Fruit fly (Drosophila melanogaster): ENCODE results near the gene CG18809.
A peak's percentile ranks its signal among the peaks of the same experiment; 100 is the strongest.

Gene CG18809

DNA sequence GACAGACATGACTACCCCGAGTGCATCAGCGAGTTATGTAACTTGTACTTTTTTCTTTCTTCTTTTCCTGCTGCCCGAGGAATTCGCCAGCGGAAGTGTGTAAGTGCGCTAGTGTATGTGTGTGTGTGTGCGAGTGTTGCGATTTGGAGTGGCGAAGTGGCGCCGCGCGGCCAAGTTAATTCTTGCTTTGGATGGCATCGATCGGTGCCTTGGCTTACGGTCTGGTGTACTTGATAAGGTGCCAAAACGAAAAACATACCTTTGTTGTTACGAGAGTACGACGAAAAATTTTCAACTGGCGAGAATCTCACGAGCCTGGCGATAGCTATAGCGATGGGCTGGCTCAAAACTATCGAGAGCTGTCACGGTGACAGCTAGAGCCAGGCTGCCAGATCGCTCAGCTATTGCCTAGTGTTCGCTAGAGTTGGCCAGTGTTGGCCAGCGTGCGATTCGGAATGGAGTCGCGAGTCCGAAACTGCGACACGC, at the start of gene CG18809, which contains the start of the genes COX6B, CG33932 and Rpp20:
TSS of gene CG18809 (minus strand) at position 333 of the 486 bp plus-strand sequence.
TSS of gene COX6B (minus strand) at position 333 of the 486 bp plus-strand sequence.
TSS of gene CG33932 (plus strand) at position 429 of the 486 bp plus-strand sequence.
TSS of gene Rpp20 (plus strand) at position 429 of the 486 bp plus-strand sequence.
- peak; percentile 47 for TF ChIP-seq noc (tag; optimal IDR thresholded peaks at IDR 0.05)

DNA sequence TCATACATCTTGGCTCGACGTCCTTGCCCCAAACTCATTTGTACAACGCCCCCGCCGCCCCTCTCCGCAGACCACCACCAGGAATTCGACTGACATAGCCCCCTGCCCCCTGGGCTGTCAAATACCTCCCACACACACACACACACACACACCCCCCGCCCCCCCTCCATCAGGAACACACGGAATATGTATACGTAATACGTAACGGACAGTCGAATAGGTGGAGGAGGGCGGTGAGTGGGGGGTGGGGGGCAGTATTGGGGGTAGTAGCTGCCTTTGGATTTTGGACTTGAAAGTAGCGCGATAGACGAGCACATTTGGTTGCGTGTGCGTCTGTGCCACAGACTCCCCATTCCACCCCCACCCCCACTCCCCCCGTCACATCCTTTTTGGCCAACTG, 48.4 kb upstream of the CG18809 start:
- no peak for TF ChIP-seq noc (tag; optimal IDR thresholded peaks at IDR 0.05)

DNA sequence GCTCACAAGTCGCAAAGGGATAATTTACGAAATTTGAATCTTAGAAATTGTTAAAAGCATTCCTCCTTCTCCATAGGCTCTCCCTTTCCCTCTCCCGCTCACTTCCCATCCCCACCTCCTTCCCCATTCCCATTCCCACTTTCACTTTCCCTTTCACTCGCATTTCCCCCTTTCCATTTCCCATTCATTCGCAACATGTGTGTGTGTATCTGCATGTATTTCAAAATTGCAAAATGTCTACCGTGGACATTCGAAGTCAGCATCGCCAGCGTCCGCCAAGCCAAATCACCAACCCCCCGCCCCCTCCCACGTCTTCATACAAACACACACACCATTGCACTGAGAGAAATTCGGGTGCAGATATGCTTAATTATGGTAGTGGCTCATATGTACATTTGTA, 47.7 kb upstream of the CG18809 start:
- no peak for TF ChIP-seq noc (tag; optimal IDR thresholded peaks at IDR 0.05)

DNA sequence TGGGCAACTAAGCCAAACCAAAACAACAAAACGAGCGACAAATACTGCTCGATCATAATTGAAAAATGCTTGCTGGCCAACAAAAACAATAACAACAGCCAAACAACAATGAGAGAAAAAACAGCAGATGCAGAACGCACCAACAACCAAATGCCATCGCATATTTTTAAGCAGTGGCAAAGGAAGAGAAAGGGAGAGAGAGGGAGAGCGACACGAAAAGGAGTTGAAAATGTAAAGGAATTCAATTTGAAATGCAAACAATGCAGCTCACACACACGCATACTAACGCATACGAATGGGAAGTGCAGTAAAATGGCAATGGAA, 44.4 kb upstream of the CG18809 start:
- TF ChIP-seq noc (tag; optimal IDR thresholded peaks at IDR 0.05): no peak

DNA sequence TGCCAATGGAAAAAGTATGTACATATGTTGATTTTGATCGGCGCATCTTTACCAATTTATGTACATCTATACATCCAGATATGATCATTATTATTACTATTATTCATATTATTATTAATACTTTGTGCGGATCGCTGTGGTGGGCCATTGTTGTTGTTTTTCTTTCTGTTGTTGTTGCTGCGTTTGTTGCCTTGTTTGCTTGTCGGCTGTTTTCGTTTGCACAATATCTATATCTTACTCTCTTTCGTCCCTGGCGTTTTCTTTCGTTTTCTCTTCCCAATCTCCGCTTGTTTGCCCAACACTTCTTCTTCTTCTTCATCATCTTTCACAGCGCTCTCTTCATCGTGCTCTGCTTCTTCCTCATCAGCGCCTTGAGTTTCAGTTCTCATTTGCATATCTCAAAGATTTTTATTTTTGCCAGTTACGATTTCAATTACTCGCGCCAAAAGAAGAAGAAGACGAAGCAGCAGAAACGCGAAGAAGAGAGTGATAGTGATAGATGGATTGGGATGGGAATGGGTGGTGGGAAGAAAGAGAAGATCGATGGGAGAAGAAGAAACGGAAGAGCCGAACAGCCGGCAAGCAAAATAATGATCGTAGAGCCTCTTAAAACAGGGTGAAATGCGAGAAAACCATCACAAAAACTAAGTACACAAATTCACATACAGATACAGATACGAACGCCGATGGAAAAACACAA, 43.9 kb upstream of the CG18809 start:
- no peak for TF ChIP-seq noc (tag; optimal IDR thresholded peaks at IDR 0.05)

DNA sequence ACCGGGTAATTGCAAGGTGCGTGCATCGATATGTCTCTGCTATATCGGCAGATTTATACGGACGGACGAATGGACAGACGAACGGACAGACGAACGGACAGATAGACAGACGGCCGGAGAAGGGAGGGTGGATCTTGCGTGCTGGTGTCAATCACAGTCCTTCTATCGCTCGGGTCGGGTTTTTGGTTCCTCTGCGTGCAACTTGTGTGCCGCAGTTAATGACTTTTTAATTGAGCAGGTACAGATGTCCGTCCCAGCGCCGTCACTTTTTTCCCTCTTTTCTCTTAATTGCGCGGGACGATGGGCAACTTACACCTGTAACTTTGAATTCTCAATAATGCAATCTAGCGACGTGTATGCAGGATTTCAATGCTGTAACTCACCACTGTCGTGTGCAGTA, 42.7 kb upstream of the CG18809 start:
- no peak for TF ChIP-seq noc (tag; optimal IDR thresholded peaks at IDR 0.05)

DNA sequence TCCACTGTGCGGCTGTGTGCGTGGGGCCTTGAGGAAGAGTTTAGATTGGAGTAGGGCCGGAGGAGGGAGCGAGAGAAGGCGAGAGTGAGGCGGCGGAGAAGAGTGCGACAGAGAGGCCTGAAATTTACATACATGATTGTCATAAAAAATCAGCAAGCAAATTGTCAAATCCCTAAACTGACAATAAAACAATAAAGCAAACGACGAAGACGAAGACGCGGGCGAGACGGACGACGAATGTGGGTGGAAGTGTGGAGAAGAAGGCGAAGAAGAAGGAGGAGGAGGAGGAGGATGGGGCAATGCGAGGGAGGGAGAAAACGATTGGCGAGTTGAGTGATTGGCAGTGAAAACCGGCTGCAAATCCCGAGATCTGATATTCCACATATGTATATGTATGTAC, 41.3 kb upstream of the CG18809 start:
- TF ChIP-seq noc (tag; optimal IDR thresholded peaks at IDR 0.05): no peak

DNA sequence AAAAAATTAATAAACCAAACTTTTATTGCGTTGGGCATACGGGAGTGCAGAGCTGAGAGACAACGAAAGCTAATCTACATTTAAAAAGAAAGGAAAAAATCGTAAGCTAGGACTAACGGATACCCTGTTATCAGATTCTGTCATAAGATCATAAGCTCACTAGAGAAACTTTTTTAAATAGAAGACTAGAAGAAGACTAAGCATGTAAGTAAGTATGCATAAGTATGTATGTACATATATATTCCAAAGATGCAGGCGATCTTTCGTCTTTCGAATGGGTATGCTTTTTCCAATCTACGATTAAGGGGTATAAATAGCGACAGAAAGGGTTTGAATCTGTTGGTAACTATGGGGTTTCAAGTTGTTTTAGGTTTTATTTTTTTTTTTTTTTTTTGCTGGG, 40.7 kb upstream of the CG18809 start:
- TF ChIP-seq noc (tag; optimal IDR thresholded peaks at IDR 0.05): peak; percentile 40

DNA sequence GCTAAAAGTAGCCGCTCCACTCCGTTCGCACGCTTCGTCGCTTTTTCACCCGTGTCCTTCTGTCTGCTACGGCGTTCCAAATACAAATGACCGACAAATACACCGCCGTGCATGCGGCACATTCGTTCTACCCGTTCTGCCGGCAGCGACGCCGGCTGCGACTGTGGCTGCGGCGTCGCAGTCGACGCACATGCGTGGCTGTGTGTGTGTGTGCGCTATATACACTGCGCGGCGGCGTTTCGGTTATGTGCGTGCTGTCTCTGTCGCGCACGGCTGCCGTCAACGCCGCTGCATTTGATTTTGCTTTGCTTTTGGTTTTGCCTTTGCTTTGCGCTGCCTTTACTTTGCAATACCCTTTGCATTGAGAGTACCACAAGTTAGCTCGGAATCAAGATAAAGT, 39.3 kb upstream of the CG18809 start, which contains the start of gene zld:
TSS of gene zld (minus strand) at position 92 of the 400 bp plus-strand sequence.
- no peak for TF ChIP-seq noc (tag; optimal IDR thresholded peaks at IDR 0.05)

DNA sequence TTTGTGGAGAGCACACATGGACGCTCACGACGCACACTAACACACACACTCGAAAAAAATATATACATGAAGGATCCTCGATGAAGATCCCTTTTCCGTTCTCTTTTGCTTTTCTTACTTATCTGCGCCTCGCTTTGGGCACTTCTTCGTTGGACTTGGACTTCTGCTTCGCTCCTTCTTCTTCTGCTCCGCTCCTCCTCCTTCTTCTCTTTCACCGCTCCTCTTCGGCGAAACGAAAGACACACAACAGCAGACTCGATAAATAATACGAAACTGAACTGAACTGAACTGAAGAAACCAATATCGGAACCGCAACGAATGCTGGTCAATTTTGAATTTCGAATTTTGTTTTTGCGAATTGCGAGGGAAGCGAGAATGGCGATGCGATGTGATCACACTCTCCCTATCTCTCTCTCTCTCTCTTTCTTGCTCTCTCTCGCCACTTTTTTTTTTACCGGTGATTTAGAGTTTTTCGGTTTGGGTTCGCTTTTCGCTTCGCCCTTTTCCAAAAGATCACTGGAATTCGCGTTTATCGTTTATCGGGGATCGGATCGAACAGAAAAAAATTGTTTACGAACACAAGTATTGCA, 38.7 kb upstream of the CG18809 start:
- no peak for TF ChIP-seq noc (tag; optimal IDR thresholded peaks at IDR 0.05)

DNA sequence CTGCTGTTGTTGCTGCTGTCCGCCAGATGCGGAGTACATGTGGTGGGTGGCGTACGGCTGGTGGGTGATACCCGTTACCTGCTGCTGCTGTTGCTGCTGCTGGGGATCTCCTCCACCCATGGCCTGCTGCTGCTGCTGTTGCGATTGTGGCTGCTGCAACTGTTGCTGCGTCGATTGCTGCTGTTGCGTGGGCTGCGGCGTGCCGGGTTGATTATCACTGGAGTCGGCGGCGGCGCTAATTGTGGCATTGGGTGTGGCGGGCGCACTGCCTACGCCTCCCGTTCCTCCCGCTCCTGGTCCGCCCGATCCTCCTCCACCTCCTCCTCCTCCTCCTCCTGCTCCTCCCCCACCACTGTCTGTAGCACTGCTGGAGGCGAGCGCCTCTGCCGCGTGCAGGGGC, 37.7 kb upstream of the CG18809 start:
- no peak for TF ChIP-seq noc (tag; optimal IDR thresholded peaks at IDR 0.05)

DNA sequence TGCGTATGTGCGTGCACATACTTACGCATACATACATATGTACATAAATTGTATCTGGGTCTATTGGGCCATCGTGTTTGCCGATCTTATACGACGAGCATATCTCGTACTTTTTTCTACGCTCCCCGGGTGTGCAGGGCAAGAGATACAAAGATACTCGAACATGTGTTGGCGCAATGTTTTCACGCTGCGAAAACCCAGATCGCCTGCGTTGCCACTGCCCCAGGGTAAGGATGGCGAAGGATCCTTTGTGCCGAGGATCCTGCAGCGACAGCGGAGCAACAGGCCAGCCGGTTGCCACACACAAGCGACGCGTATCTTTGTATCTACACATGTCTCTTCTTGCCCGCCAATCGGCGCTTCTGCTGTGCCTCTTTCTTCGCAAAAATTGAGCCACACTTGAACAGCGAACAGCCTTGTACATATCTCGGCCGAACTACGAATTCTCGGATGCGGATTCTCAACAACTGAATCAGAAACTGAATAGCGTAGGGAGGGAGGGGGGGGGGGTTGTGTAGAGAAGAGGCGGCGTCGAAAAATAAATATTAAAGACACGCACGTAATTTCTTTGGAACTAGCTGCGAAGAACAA, 31.0 kb upstream of the CG18809 start:
- TF ChIP-seq noc (tag; optimal IDR thresholded peaks at IDR 0.05): no peak

DNA sequence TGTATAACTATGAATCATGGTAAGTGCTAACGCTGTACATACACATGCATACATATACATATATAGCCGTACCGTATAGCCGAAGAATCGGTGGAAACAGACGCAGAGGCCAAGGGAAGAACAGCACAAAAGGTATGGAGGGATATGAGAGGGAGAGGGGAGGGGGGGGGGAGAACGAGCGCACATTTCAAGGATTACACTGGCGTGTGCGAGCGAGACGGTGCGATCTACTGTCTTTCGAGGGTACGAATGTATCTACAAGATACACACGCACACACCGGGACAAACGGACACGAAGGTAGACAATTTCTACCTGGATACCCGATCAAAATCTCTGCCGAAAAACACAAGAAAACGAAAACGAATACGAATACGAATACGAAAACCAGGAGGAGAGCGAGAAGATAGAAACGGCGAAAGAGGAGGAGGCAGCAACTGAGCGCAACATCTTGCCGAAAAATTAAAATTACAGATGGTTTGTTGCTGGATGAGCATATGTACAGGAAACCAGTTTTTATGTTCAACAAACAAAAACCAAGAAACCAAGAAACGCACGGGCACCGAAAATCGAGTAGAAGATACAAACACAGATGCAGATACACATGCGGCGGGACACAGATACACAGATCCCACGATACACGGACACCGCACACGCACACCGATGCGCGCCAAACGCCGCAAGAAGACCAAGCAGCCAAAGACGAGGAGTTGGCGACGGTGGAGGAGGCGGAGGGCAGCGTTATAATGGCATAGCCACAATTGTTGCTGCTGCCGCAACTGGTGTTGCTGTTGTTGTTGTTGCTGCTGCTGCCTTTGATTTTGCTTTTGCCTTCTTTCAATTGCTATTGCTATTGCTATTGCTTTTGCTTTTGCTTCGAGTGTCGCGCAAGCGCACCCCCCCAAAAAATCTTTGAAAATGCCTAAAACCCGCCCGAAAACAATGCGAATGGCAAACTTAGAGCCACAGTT, 29.9 kb upstream of the CG18809 start:
- no peak for TF ChIP-seq noc (tag; optimal IDR thresholded peaks at IDR 0.05)

DNA sequence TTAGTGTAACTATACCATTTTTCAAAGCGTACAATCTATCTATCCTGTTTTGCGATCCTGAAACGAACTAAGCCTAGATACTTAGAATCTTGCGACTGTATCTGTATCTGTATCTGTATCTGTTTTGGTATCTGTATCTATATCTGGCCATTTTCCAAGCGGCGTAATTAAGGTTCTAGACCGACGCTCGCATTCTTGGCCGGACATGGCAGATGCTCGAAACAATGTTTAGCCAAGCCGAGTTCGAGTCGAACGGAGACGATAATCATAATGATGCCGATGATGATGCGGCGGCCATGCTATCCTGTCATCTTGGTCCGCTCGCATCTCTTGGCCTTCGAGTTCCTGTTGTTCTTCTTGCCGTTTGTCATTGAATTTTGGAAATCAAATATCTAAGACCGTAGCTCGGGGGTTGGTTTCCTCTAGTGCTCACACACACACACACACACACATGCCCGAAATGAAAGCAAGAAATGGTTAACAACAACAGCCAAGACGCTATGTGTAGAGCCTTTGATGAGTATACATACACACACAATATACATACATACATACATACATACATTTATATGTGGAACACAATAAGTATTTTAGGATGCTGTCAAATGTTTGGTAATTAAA, 28.0 kb upstream of the CG18809 start:
- TF ChIP-seq noc (tag; optimal IDR thresholded peaks at IDR 0.05): no peak

DNA sequence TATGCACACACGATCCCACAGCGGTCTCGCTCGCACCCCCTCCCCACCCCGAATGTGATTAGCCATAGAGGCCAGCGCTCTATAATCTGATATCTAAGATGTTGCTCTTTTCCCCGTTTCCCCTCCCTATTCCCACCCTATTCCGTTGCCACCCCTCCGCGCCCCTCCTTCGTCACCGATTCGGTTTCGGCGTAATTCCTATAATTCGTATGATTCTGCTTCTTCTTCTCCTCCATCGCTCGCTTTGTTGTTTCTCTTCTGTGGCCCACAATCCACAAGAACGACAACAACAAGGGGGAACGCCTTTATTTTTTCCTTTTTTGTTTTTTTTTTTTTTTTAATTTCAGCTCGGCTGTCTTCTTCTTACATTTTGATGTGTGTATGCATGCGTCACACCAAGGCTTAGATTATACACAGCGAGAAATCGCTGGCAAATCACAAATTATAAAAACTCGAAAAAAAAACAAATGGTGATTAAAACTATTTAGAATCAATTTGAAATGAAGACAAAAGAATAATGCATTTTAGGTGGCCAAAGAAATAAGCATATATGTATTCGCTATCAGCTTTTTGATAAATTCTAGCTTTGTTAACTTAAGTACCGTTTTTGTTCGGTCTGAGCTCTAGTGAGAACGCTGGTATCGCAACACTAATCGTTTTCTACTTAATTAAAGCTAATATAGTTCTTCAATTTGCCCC, 25.8 kb upstream of the CG18809 start:
- no peak for TF ChIP-seq noc (tag; optimal IDR thresholded peaks at IDR 0.05)

All from whole organism, larva.